Fruit fly (Drosophila melanogaster) whole organism, pupa: Measurements from ENCODE around the gene CG7231.

Experiments
- CG14655 ChIP-seq: fragments of 200-800 bp; sonication (Bioruptor generic); optimal IDR thresholded peaks from 3 replicates; lab custom pipeline; 2017; ENCODE audit warnings: mild to moderate bottlenecking, missing biosample characterization, missing genetic modification reagents, missing genetic modification characterization
- D1 ChIP-seq: fragments of 200-800 bp; sonication (Bioruptor generic); optimal IDR thresholded peaks from 2 replicates; lab custom pipeline; 2018; ENCODE audit warnings: missing biosample characterization, mild to moderate bottlenecking, missing genetic modification characterization, moderate library complexity
- EcR ChIP-seq: fragments of 200-800 bp; sonication (Bioruptor generic); optimal IDR thresholded peaks from 3 replicates; lab custom pipeline; 2019; ENCODE audit warnings: missing biosample characterization, missing genetic modification characterization, mild to moderate bottlenecking, moderate library complexity, missing genetic modification reagents
- Pif1A ChIP-seq: fragments of 200-800 bp; sonication (Bioruptor generic); optimal IDR thresholded peaks from 3 replicates; lab custom pipeline; 2016; ENCODE audit warnings: missing biosample characterization, missing genetic modification characterization
- Pif1B ChIP-seq: fragments of 200-800 bp; sonication (Bioruptor generic); optimal IDR thresholded peaks from 3 replicates; lab custom pipeline; 2016; ENCODE audit warnings: missing biosample characterization, missing genetic modification characterization

DNA sequence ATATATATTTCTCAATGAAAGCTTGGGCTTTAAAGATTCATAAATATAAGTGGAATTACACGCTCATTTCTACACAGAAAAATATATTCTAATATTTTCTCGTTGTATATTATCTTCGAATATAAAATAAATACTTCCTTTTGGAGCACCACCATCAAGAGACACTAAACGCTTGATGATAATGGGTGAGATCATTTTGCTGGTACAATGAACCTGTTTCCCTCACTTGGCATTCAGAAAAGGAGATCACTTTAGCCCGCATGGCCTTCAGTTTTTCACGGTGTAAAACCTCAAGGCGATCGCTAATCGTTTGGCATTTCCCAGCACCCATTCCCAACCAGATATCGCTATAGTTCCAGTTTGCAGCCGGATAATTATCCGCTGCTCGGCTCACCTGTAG lies 22.3 kb downstream of the CG7231 start:
- peak; percentile 76 for TF ChIP-seq Pif1A
- peak; percentile 73 for TF ChIP-seq CG14655 (GFP tag; lab: Kevin White, UChicago)
- TF ChIP-seq EcR (GFP tag; lab: Kevin White, UChicago) = peak; percentile 65
- peak; percentile 47 for TF ChIP-seq Pif1B (GFP tag; lab: Kevin White, UChicago)
- peak; percentile 19 for TF ChIP-seq D1 (tag; lab: Kevin White, UChicago)
